Fruit fly (Drosophila melanogaster) whole organism, adult: ENCODE results near the gene CG12310.

ENCODE experiments used
- CG14711 ChIP-seq: fragments of 200-800 bp; sonication (Bioruptor generic); optimal IDR thresholded peaks from 2 replicates; lab custom pipeline; 2018; ENCODE audit warnings: missing biosample characterization, mild to moderate bottlenecking, missing genetic modification characterization, moderate library complexity
- Clk ChIP-seq: fragments of 200-800 bp; sonication (Bioruptor generic); optimal IDR thresholded peaks from 2 replicates; lab custom pipeline; 2017; ENCODE audit warnings: missing biosample characterization, missing genetic modification characterization
- Crg-1 ChIP-seq: fragments of 200-800 bp; sonication (Bioruptor generic); optimal IDR thresholded peaks from 2 replicates; lab custom pipeline; 2016; ENCODE audit warnings: missing biosample characterization, missing genetic modification characterization
- Hr96 ChIP-seq: fragments of 200-800 bp; sonication (Bioruptor generic); optimal IDR thresholded peaks from 2 replicates; lab custom pipeline; 2016; ENCODE audit warnings: missing biosample characterization, missing genetic modification characterization
- Mnt ChIP-seq: fragments of 200-800 bp; sonication (Bioruptor generic); optimal IDR thresholded peaks from 2 replicates; lab custom pipeline; 2016; ENCODE audit warnings: missing biosample characterization, mild to moderate bottlenecking, missing genetic modification characterization
- bab1 ChIP-seq: fragments of 200-800 bp; sonication (Bioruptor generic); optimal IDR thresholded peaks from 3 replicates; lab custom pipeline; 2019; ENCODE audit warnings: missing biosample characterization, mild to moderate bottlenecking, missing genetic modification characterization, moderate library complexity
- cnc ChIP-seq, 2 experiments: fragments of >200 bp; optimal IDR thresholded peaks; 2 replicates each; lab custom pipeline; 2017
- pad ChIP-seq: fragments of 200-800 bp; sonication (Bioruptor generic); optimal IDR thresholded peaks from 3 replicates; lab custom pipeline; 2017; ENCODE audit warnings: missing biosample characterization, missing genetic modification characterization, mild to moderate bottlenecking, moderate library complexity, missing genetic modification reagents

DNA sequence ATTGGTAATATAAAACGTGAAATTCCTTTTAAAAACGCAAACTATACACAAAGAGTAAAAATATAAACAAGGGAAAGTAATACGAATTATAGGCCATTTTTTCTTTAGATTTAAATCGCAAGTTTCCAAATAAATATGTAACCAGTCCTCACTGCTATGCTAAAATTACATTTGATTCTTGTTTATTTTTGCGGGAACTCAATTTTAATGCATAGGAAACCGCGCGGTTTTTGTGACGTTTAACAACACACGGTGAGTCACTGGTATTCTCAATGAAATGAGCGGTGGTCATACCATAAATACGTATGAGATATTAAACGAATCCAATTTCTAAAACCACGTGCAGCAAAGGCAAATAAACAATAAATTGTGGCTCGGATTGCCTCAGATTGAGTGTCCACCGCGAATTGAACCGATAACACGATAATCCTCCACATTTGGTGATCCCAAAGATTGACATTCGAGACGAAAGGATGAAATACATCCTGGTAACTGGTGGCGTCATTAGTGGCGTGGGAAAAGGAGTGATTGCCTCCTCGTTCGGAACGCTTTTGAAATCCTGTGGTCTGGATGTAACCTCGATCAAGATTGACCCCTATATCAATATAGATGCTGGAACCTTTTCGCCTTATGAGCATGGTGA lies 47.4 kb upstream of the CG12310 start, which contains the start of gene Ctps:
- TF ChIP-seq bab1 = peak; percentile 51
- TF ChIP-seq Clk (GFP tag; lab: Kevin White, UChicago) = no peak
- no peak for TF ChIP-seq CG14711
- peak; percentile 61 for TF ChIP-seq Mnt (GFP tag; lab: Kevin White, UChicago)
- no peak for TF ChIP-seq pad (GFP tag; lab: Kevin White, UChicago)
- no peak for TF ChIP-seq Crg-1 (GFP tag; lab: Kevin White, UChicago)
- TF ChIP-seq cnc (optimal IDR thresholded peaks at IDR 0.05; lab: Kevin White, UChicago) = no peak
- TF ChIP-seq Hr96 (GFP tag; lab: Kevin White, UChicago) = no peak
